Fruit fly (Drosophila melanogaster): ENCODE data around the gene CG13386.

- TF ChIP-seq psq (optimal IDR thresholded peaks at IDR 0.05) (no peak), insv (optimal IDR thresholded peaks at IDR 0.05) (no peak), ttk (optimal IDR thresholded peaks at IDR 0.05) (no peak), Sin3A (optimal IDR thresholded peaks at IDR 0.05) (no peak), h (optimal IDR thresholded peaks at IDR 0.05) (no peak), Myc (optimal IDR thresholded peaks at IDR 0.05) (no peak)
Observed at dm6 chr2L:8385849-8386248, 13.0 kb upstream of the CG13386 start.

All from Kc167 (cell line).